Fruit fly (Drosophila melanogaster): Measurements from ENCODE around the gene Men-b.
A peak's percentile ranks its signal among the peaks of the same experiment; 100 is the strongest.

Men-b gene

dm6 chr3R:27152129-27152968 is 887 bp downstream of the Men-b start (continued):
- TF ChIP-seq Dif (GFP tag; optimal IDR thresholded peaks at IDR 0.05; ENCODE audit: partially characterized antibody) (no peak), OdsH (GFP tag; optimal IDR thresholded peaks at IDR 0.05) (peak; percentile 42), lola (GFP tag; optimal IDR thresholded peaks at IDR 0.05) (no peak)

dm6 chr3R:27153062-27153878 is 1.8 kb downstream of the Men-b start:
- TF ChIP-seq Jra (GFP tag; optimal IDR thresholded peaks at IDR 0.05): peak; percentile 40
- peak; percentile 8 for TF ChIP-seq OdsH (GFP tag; optimal IDR thresholded peaks at IDR 0.05)
- peak; percentile 8 for TF ChIP-seq psq (GFP tag; optimal IDR thresholded peaks at IDR 0.05)
- TF ChIP-seq Rel (GFP tag; optimal IDR thresholded peaks at IDR 0.05): no peak
- peak; percentile 52 for TF ChIP-seq Rel (tag; optimal IDR thresholded peaks at IDR 0.05)
- no peak for TF ChIP-seq Hnf4 (GFP tag; optimal IDR thresholded peaks at IDR 0.05)
- TF ChIP-seq foxo (GFP tag; optimal IDR thresholded peaks at IDR 0.05): peak in 1 of 2 experiments; percentile 38
- TF ChIP-seq fru (GFP tag; optimal IDR thresholded peaks at IDR 0.05): no peak
- peak; percentile 24 for TF ChIP-seq sv (GFP tag; optimal IDR thresholded peaks at IDR 0.05)
- TF ChIP-seq HLH106 (tag; optimal IDR thresholded peaks at IDR 0.05): peak; percentile 20
- no peak for TF ChIP-seq Hr83 (GFP tag; optimal IDR thresholded peaks at IDR 0.05; ENCODE audit: poor library complexity, severe bottlenecking)
- TF ChIP-seq dl (GFP tag; optimal IDR thresholded peaks at IDR 0.05; ENCODE audit: insufficient read depth in 1 of 2, partially characterized antibody in 2 of 2): peak in 1 of 2 experiments; percentile 31
- peak; percentile 36 for TF ChIP-seq ey (GFP tag; optimal IDR thresholded peaks at IDR 0.05)
- no peak for TF ChIP-seq dsf (GFP tag; optimal IDR thresholded peaks at IDR 0.05; ENCODE audit: borderline replicate concordance)
- TF ChIP-seq rgr (GFP tag; optimal IDR thresholded peaks at IDR 0.05): no peak
- TF ChIP-seq h (GFP tag; optimal IDR thresholded peaks at IDR 0.05): peak; percentile 67
- peak; percentile 65 for TF ChIP-seq Vsx2 (GFP tag; optimal IDR thresholded peaks at IDR 0.05; ENCODE audit: partially characterized antibody)

DNA sequence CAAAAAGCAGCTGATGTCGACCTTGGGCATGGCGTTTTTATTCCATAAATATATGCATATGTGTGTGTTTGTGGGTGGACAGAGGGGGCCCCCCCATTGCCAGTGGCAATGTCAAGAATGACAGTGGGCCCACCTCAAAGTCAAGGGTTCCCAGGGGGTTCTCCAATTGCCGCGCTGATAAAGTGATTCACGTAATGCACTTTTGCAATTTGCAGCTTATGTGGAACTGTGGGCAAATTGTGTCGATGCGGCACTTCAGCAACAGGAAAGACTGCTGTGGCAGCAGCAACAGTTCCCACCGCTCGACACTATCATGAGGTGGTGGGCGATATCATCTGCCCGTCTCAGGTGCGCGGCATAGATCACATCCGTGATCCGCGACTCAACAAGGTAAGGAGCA is 2.5 kb downstream of the Men-b start:
- TF ChIP-seq Abd-B (GFP tag; optimal IDR thresholded peaks at IDR 0.05) (no peak), CrebA (GFP tag; optimal IDR thresholded peaks at IDR 0.05; ENCODE audit: borderline replicate concordance) (no peak), usp (GFP tag; optimal IDR thresholded peaks at IDR 0.05) (no peak), woc (GFP tag; optimal IDR thresholded peaks at IDR 0.05) (no peak), OdsH (GFP tag; optimal IDR thresholded peaks at IDR 0.05) (no peak), Hr83 (GFP tag; optimal IDR thresholded peaks at IDR 0.05; ENCODE audit: poor library complexity, severe bottlenecking) (no peak), rgr (GFP tag; optimal IDR thresholded peaks at IDR 0.05) (no peak), CG32264 (GFP tag; optimal IDR thresholded peaks at IDR 0.05) (no peak), tai (GFP tag; optimal IDR thresholded peaks at IDR 0.05) (no peak), Jra (GFP tag; optimal IDR thresholded peaks at IDR 0.05) (no peak), foxo (GFP tag; optimal IDR thresholded peaks at IDR 0.05) (no peak), sage (GFP tag; optimal IDR thresholded peaks at IDR 0.05) (no peak), dl (GFP tag; optimal IDR thresholded peaks at IDR 0.05; ENCODE audit: insufficient read depth in 1 of 2, partially characterized antibody in 2 of 2) (no peak), fru (GFP tag; optimal IDR thresholded peaks at IDR 0.05) (no peak), dsf (GFP tag; optimal IDR thresholded peaks at IDR 0.05; ENCODE audit: borderline replicate concordance) (no peak), lola (GFP tag; optimal IDR thresholded peaks at IDR 0.05) (no peak), Dif (GFP tag; optimal IDR thresholded peaks at IDR 0.05; ENCODE audit: partially characterized antibody) (no peak), Myc (optimal IDR thresholded peaks at IDR 0.05) (no peak), GATAd (GFP tag; optimal IDR thresholded peaks at IDR 0.05) (no peak)

dm6 chr3R:27157814-27158213 is 6.4 kb downstream of the Men-b start, which contains the start of gene grass:
Gene grass, plus strand, starts transcription at chr3R:27157948.
- TF ChIP-seq lola (GFP tag; optimal IDR thresholded peaks at IDR 0.05): no peak
- TF ChIP-seq h (GFP tag; optimal IDR thresholded peaks at IDR 0.05): peak; percentile 16
- no peak for TF ChIP-seq ey (GFP tag; optimal IDR thresholded peaks at IDR 0.05)

DNA sequence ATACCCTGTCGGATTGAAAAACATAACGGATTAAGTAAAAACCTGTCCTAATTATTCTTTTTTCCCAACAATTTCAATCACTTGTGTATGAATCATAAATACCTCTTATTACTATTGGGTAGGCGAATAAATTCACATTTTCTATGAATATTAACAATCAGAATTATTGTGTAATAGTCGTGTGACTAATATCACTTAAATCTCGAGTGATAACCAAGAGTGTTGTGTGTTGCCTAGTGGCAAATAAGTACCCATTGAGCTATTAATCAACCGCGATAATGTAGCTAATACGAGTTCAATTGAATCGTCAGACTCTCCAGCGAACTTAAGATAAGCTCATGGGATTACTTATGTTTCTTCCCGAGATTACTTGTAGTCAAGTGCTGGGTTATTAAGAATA is 8.4 kb downstream of the Men-b start:
- no peak for TF ChIP-seq Dfd (GFP tag; optimal IDR thresholded peaks at IDR 0.05)
- TF ChIP-seq CG32264 (GFP tag; optimal IDR thresholded peaks at IDR 0.05): no peak
- TF ChIP-seq Mio (GFP tag; optimal IDR thresholded peaks at IDR 0.05): no peak
- no peak for TF ChIP-seq N (GFP tag; optimal IDR thresholded peaks at IDR 0.05)
- TF ChIP-seq dmrt93B (GFP tag; optimal IDR thresholded peaks at IDR 0.05): no peak
- TF ChIP-seq psq (GFP tag; optimal IDR thresholded peaks at IDR 0.05): no peak
- TF ChIP-seq HLH106 (tag; optimal IDR thresholded peaks at IDR 0.05): no peak
- TF ChIP-seq usp (GFP tag; optimal IDR thresholded peaks at IDR 0.05): no peak
- no peak for TF ChIP-seq pan (optimal IDR thresholded peaks at IDR 0.05)
- no peak for TF ChIP-seq Sp1 (GFP tag; optimal IDR thresholded peaks at IDR 0.05)
- TF ChIP-seq ey (GFP tag; optimal IDR thresholded peaks at IDR 0.05): no peak
- TF ChIP-seq Rel (GFP tag; optimal IDR thresholded peaks at IDR 0.05): no peak
- no peak for TF ChIP-seq Rel (tag; optimal IDR thresholded peaks at IDR 0.05)
- no peak for TF ChIP-seq brk (GFP tag; optimal IDR thresholded peaks at IDR 0.05)
- no peak for TF ChIP-seq GATAd (GFP tag; optimal IDR thresholded peaks at IDR 0.05)
- TF ChIP-seq OdsH (GFP tag; optimal IDR thresholded peaks at IDR 0.05): no peak

All from whole organism, wandering third instar larva.